Fruit fly (Drosophila melanogaster): Measurements from ENCODE around the gene pon.

- TF ChIP-seq CG32121 (GFP tag; IDR thresholded peaks at IDR 0.05) (no peak), CG4496 (GFP tag; IDR thresholded peaks at IDR 0.05) (no peak), CG17806 (tag; optimal IDR thresholded peaks at IDR 0.05) (no peak), EcR (GFP tag; optimal IDR thresholded peaks at IDR 0.05) (no peak), CG34367 (tag; optimal IDR thresholded peaks at IDR 0.05) (no peak), CG10348 (GFP tag; IDR thresholded peaks at IDR 0.05) (no peak), gl (tag; optimal IDR thresholded peaks at IDR 0.05) (no peak), CG15710 (tag; optimal IDR thresholded peaks at IDR 0.05) (no peak), rn (GFP tag; IDR thresholded peaks at IDR 0.05) (no peak), Pif1B (GFP tag; optimal IDR thresholded peaks at IDR 0.05) (no peak), Ets98B (GFP tag; IDR thresholded peaks at IDR 0.05) (no peak), CG13204 (GFP tag; optimal IDR thresholded peaks at IDR 0.05) (no peak), D1 (tag; optimal IDR thresholded peaks at IDR 0.05) (no peak), Pif1A (GFP tag; optimal IDR thresholded peaks at IDR 0.05) (no peak)
These were observed 48.5 kb upstream of the pon start for dm6 chrX:4587584-4587983.

All from whole organism, pupa.